Worm (Caenorhabditis elegans): ENCODE results near the gene F52E10.4.

Gene F52E10.4

ce11 chrX:16297123-16297522, 4.3 kb upstream of the F52E10.4 start:
- no peak for TF ChIP-seq nhr-10 (tag; optimal IDR thresholded peaks at IDR 0.05)
- no peak for TF ChIP-seq ama-1 (optimal IDR thresholded peaks at IDR 0.05)
- TF ChIP-seq nhr-129 (tag; optimal IDR thresholded peaks at IDR 0.05), result peak; percentile 6

ce11 chrX:16290536-16290935, 2.3 kb downstream of the F52E10.4 start:
- peak; percentile 25 for TF ChIP-seq crh-2 (tag; optimal IDR thresholded peaks at IDR 0.05)
- peak; percentile 72 for TF ChIP-seq nhr-25 (tag; optimal IDR thresholded peaks at IDR 0.05)
- TF ChIP-seq sma-9 (GFP tag; optimal IDR thresholded peaks at IDR 0.05), result peak; percentile 70
- no peak for TF ChIP-seq sma-9 (tag; optimal IDR thresholded peaks at IDR 0.05)
- no peak for TF ChIP-seq lin-13 (GFP tag; optimal IDR thresholded peaks at IDR 0.05)
- TF ChIP-seq nhr-21 (tag; optimal IDR thresholded peaks at IDR 0.05), result no peak
- TF ChIP-seq sma-3 (GFP tag; optimal IDR thresholded peaks at IDR 0.05), result peak; percentile 11
- TF ChIP-seq lin-11 (tag; optimal IDR thresholded peaks at IDR 0.05), result no peak

- TF ChIP-seq snpc-4 (tag; optimal IDR thresholded peaks at IDR 0.05) (peak; percentile 75), ztf-11 (tag; optimal IDR thresholded peaks at IDR 0.05) (no peak)
Observed at ce11 chrX:16289635-16290034, 3.2 kb downstream of the F52E10.4 start.

- no peak for TF ChIP-seq zag-1 (tag; optimal IDR thresholded peaks at IDR 0.05)
- TF ChIP-seq sma-3 (GFP tag; optimal IDR thresholded peaks at IDR 0.05), result peak; percentile 0
- no peak for TF ChIP-seq nhr-10 (tag; optimal IDR thresholded peaks at IDR 0.05)
- TF ChIP-seq unc-62 (GFP tag; optimal IDR thresholded peaks at IDR 0.05), result no peak
Observed at ce11 chrX:16285151-16285550, 7.7 kb downstream of the F52E10.4 start.

- TF ChIP-seq nhr-10 (tag; optimal IDR thresholded peaks at IDR 0.05) (no peak), elt-1 (tag; optimal IDR thresholded peaks at IDR 0.05) (no peak), alr-1 (tag; optimal IDR thresholded peaks at IDR 0.05) (no peak), crh-2 (tag; optimal IDR thresholded peaks at IDR 0.05) (no peak), ztf-11 (tag; optimal IDR thresholded peaks at IDR 0.05) (no peak), nhr-11 (tag; optimal IDR thresholded peaks at IDR 0.05) (no peak), nhr-129 (tag; optimal IDR thresholded peaks at IDR 0.05) (no peak), ceh-82 (tag; optimal IDR thresholded peaks at IDR 0.05) (no peak), ZK546.5 (tag; optimal IDR thresholded peaks at IDR 0.05) (no peak), dmd-4 (tag; optimal IDR thresholded peaks at IDR 0.05) (no peak), lin-13 (GFP tag; optimal IDR thresholded peaks at IDR 0.05) (no peak), nhr-6 (tag; optimal IDR thresholded peaks at IDR 0.05) (no peak), peb-1 (tag; optimal IDR thresholded peaks at IDR 0.05) (no peak), nhr-12 (tag; optimal IDR thresholded peaks at IDR 0.05) (no peak), skn-1 (tag; optimal IDR thresholded peaks at IDR 0.05) (no peak), sma-3 (GFP tag; optimal IDR thresholded peaks at IDR 0.05) (no peak), unc-55 (GFP tag; optimal IDR thresholded peaks at IDR 0.05) (no peak)
Observed at ce11 chrX:16283103-16283502, 9.7 kb downstream of the F52E10.4 start, which contains the start of gene F52E10.2. TSS of gene F52E10.2 (minus strand) at chrX:16283203.

ce11 chrX:16275255-16275813, 17.5 kb downstream of the F52E10.4 start, which contains the start of gene sdc-1:
TSS of gene sdc-1 (plus strand) at chrX:16275763.
- TF ChIP-seq ceh-82 (tag; optimal IDR thresholded peaks at IDR 0.05) (no peak), nhr-10 (tag; optimal IDR thresholded peaks at IDR 0.05) (no peak), unc-39 (tag; optimal IDR thresholded peaks at IDR 0.05) (no peak), unc-55 (GFP tag; optimal IDR thresholded peaks at IDR 0.05) (peak; percentile 48), sma-3 (GFP tag; optimal IDR thresholded peaks at IDR 0.05) (no peak), nhr-23 (tag; optimal IDR thresholded peaks at IDR 0.05) (no peak), egl-27 (tag; optimal IDR thresholded peaks at IDR 0.05) (peak; percentile 1), skn-1 (tag; optimal IDR thresholded peaks at IDR 0.05) (no peak), gmeb-1 (tag; optimal IDR thresholded peaks at IDR 0.05) (peak; percentile 4), lin-11 (tag; optimal IDR thresholded peaks at IDR 0.05) (peak; percentile 47), lin-13 (GFP tag; optimal IDR thresholded peaks at IDR 0.05) (no peak), nhr-6 (tag; optimal IDR thresholded peaks at IDR 0.05) (no peak), blmp-1 (tag; optimal IDR thresholded peaks at IDR 0.05; ENCODE audit: insufficient read depth) (no peak), ceh-16 (tag; optimal IDR thresholded peaks at IDR 0.05) (no peak), snpc-4 (tag; optimal IDR thresholded peaks at IDR 0.05) (no peak), dmd-4 (tag; optimal IDR thresholded peaks at IDR 0.05) (no peak), F13H6.1 (tag; optimal IDR thresholded peaks at IDR 0.05) (peak; percentile 46), crh-2 (tag; optimal IDR thresholded peaks at IDR 0.05) (peak; percentile 25), aly-2 (tag; optimal IDR thresholded peaks at IDR 0.05) (no peak), fos-1 (tag; optimal IDR thresholded peaks at IDR 0.05) (peak; percentile 51), sem-4 (tag; optimal IDR thresholded peaks at IDR 0.05) (no peak), ztf-4 (tag; optimal IDR thresholded peaks at IDR 0.05) (no peak), ztf-1 (GFP tag; conservative IDR thresholded peaks at IDR 0.05) (no peak), nhr-129 (tag; optimal IDR thresholded peaks at IDR 0.05) (peak; percentile 62), C34F6.9 (tag; optimal IDR thresholded peaks at IDR 0.05) (peak; percentile 55), ztf-11 (tag; optimal IDR thresholded peaks at IDR 0.05) (no peak), zag-1 (tag; optimal IDR thresholded peaks at IDR 0.05) (no peak), mdl-1 (tag; optimal IDR thresholded peaks at IDR 0.05) (peak; percentile 35 to 55), mab-5 (tag; optimal IDR thresholded peaks at IDR 0.05) (no peak), nhr-77 (tag; optimal IDR thresholded peaks at IDR 0.05) (no peak), elt-1 (tag; optimal IDR thresholded peaks at IDR 0.05) (no peak), nhr-11 (tag; optimal IDR thresholded peaks at IDR 0.05) (no peak), nhr-12 (tag; optimal IDR thresholded peaks at IDR 0.05) (no peak)

Data from whole organism, L2 larva.